Worm (Caenorhabditis elegans) whole organism, L4/young adult: Measurements from ENCODE around the gene plx-1.

Source experiments
- dao-5 ChIP-seq: sonication (generic microtip); optimal IDR thresholded peaks from 2 replicates; lab custom pipeline; 2016; ENCODE audit warnings: missing genotype, missing genetic modification characterization, moderate library complexity, missing compliant biosample characterization
- him-1 ChIP-seq: sonication (generic microtip); optimal IDR thresholded peaks from 2 replicates; lab custom pipeline; 2016; ENCODE audit warnings: missing genotype, missing genetic modification reagents, missing genetic modification characterization, missing compliant biosample characterization

DNA sequence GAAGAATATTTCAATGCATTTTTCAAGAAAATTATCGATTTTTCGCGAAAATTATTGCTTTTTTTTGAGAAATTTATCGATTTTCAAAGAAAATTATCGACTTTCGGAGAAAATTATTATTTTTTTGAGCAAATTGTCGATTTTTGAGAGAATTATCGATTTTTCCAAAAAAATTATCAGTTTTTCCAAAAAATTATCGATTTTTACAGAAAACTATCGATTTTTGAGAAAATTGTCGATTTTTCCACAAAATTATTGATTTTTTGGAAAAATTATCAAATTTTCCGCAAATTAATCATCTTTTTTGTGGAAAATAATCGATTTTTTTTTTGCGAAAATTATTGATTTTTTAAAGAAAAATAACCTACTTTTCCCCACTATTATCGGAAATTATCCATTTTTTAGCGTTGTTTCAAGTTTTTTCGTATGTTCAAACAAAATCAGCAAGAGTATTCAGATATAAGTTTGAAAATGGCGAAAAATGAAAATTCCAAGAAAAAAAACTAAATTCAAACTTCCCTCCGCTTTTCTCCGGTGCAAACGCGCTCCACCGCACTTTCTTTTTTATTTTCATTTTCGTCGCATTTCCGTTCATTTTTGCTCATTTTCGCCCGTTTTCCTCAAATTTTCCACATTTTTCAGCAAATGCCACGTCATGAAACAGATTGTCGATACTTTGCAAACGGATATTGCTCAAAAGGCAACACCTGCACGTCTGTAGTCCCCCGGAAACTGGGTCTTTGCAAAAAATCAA is 32.5 kb downstream of the plx-1 start, which contains the start of gene lep-2:
- TF ChIP-seq dao-5 (tag; lab: Kevin White, UChicago) (no peak), him-1 (tag; lab: Kevin White, UChicago) (no peak)
